Worm (Caenorhabditis elegans) whole organism, L1 larva: ENCODE measurements around the gene emb-4.

Source experiments
- C04F5.9 ChIP-seq: sonication (generic microtip); optimal IDR thresholded peaks from 2 replicates; lab custom pipeline; 2016; ENCODE audit warnings: missing genetic modification characterization, missing compliant biosample characterization
- aha-1 ChIP-seq: fragments of 150-350 bp; optimal IDR thresholded peaks from 2 replicates; lab custom pipeline; 2014; ENCODE audit warnings: missing biosample characterization, missing genetic modification characterization
- blmp-1 ChIP-seq: fragments of 150-350 bp; optimal IDR thresholded peaks from 2 replicates; lab custom pipeline; 2014; ENCODE audit warnings: missing biosample characterization, missing genetic modification characterization
- ceh-63 ChIP-seq: fragments of 200-800 bp; sonication (Bioruptor generic); optimal IDR thresholded peaks from 2 replicates; lab custom pipeline; 2018; ENCODE audit warnings: mild to moderate bottlenecking, missing genetic modification characterization, missing compliant biosample characterization
- ceh-8 ChIP-seq: fragments of 200-800 bp; sonication (Bioruptor generic); optimal IDR thresholded peaks from 2 replicates; lab custom pipeline; 2018; ENCODE audit warnings: mild to moderate bottlenecking, missing genetic modification characterization, moderate library complexity, missing compliant biosample characterization
- ceh-82 ChIP-seq, 3 experiments: fragments of 150-350 bp in 1 of 3; sonication (generic microtip) in 2 of 3; optimal IDR thresholded peaks; 2 replicates each; lab custom pipeline; 2014 to 2017; ENCODE audit warnings: missing biosample characterization in 3 of 3, missing genetic modification characterization in 3 of 3
- ceh-90 ChIP-seq: sonication (generic microtip); optimal IDR thresholded peaks from 2 replicates; lab custom pipeline; 2016; ENCODE audit warnings: missing genetic modification characterization, missing compliant biosample characterization
- ces-1 ChIP-seq: fragments of 150-350 bp; optimal IDR thresholded peaks from 2 replicates; lab custom pipeline; 2014; ENCODE audit warnings: missing biosample characterization, missing genetic modification reagents, missing genetic modification characterization
- dsc-1 ChIP-seq: sonication (generic microtip); optimal IDR thresholded peaks from 2 replicates; lab custom pipeline; 2016; ENCODE audit warnings: mild to moderate bottlenecking, missing genetic modification characterization, missing compliant biosample characterization
- efl-1 ChIP-seq, 4 experiments: fragments of 150-350 bp; optimal IDR thresholded peaks in 3 of 4; peaks in 1 of 4; 1 replicate in 1 of 4; 2 replicates in 3 of 4; lab custom pipeline; 2014; ENCODE audit warnings: missing biosample characterization in 2 of 4, missing genetic modification characterization in 2 of 4, missing genetic modification reagents in 2 of 4
- egl-27 ChIP-seq, 2 experiments: fragments of 150-350 bp in 1 of 2; sonication (generic microtip); optimal IDR thresholded peaks; 3 replicates each; lab custom pipeline; 2017 to 2018; ENCODE audit warnings: missing biosample characterization in 2 of 2, missing genetic modification characterization in 2 of 2, missing genetic modification reagents in 2 of 2
- ets-5 ChIP-seq: fragments of 200-800 bp; sonication (Bioruptor generic); IDR thresholded peaks from 2 replicates; pipeline ENCODE4 v1.3.6; 2022; ENCODE audit warnings: missing genetic modification characterization, missing compliant biosample characterization
- fkh-4 ChIP-seq: sonication (generic microtip); optimal IDR thresholded peaks from 2 replicates; lab custom pipeline; 2016; ENCODE audit warnings: missing compliant biosample characterization, missing genetic modification characterization, borderline replicate concordance
- fkh-8 ChIP-seq: sonication (generic microtip); optimal IDR thresholded peaks from 2 replicates; lab custom pipeline; 2016; ENCODE audit warnings: mild to moderate bottlenecking, missing genetic modification characterization, missing compliant biosample characterization
- fos-1 ChIP-seq: fragments of 150-350 bp; optimal IDR thresholded peaks from 2 replicates; lab custom pipeline; 2014; ENCODE audit warnings: missing biosample characterization, missing genetic modification characterization
- grh-1 ChIP-seq: fragments of 200-800 bp; sonication (Bioruptor generic); IDR thresholded peaks from 2 replicates; pipeline ENCODE4 v1.3.6; 2022; ENCODE audit warnings: missing genetic modification reagents, missing genetic modification characterization, missing compliant biosample characterization
- hlh-4 ChIP-seq: sonication (generic microtip); optimal IDR thresholded peaks from 2 replicates; lab custom pipeline; 2016; ENCODE audit warnings: mild to moderate bottlenecking, missing genetic modification characterization, missing compliant biosample characterization
- lin-13 ChIP-seq: fragments of 150-350 bp; optimal IDR thresholded peaks from 2 replicates; lab custom pipeline; 2014; ENCODE audit warnings: missing biosample characterization, missing genetic modification reagents, missing genetic modification characterization
- lin-35 ChIP-seq, 2 experiments: fragments of 150-350 bp; optimal IDR thresholded peaks; 2 replicates each; lab custom pipeline; 2014; ENCODE audit warnings: missing biosample characterization in 2 of 2, missing genetic modification characterization in 2 of 2, missing genetic modification reagents in 2 of 2
- lsy-2 ChIP-seq, 2 experiments: fragments of 150-350 bp; optimal IDR thresholded peaks; 2 replicates each; lab custom pipeline; 2014; ENCODE audit warnings: missing biosample characterization in 2 of 2, missing genetic modification characterization in 2 of 2
- mep-1 ChIP-seq: fragments of 150-350 bp; optimal IDR thresholded peaks from 2 replicates; lab custom pipeline; 2014; ENCODE audit warnings: missing biosample characterization, missing genetic modification characterization
- nhr-11 ChIP-seq: fragments of 150-350 bp; optimal IDR thresholded peaks from 2 replicates; lab custom pipeline; 2014; ENCODE audit warnings: missing biosample characterization, missing genetic modification characterization
- nhr-12 ChIP-seq: sonication (generic microtip); optimal IDR thresholded peaks from 2 replicates; lab custom pipeline; 2017; ENCODE audit warnings: missing biosample characterization, missing genetic modification characterization
- nhr-19 ChIP-seq: fragments of 200-800 bp; sonication (Bioruptor generic); conservative IDR thresholded peaks from 2 replicates; pipeline ENCODE4 v1.3.6; 2022; ENCODE audit warnings: missing genetic modification characterization, missing compliant biosample characterization
- nhr-20 ChIP-seq: sonication (generic microtip); optimal IDR thresholded peaks from 2 replicates; lab custom pipeline; 2016; ENCODE audit warnings: mild to moderate bottlenecking, missing genetic modification characterization, missing compliant biosample characterization
- nhr-76 ChIP-seq: sonication (generic microtip); optimal IDR thresholded peaks from 2 replicates; lab custom pipeline; 2017; ENCODE audit warnings: missing biosample characterization, missing genetic modification characterization
- nhr-85 ChIP-seq: sonication (generic microtip); peaks from one replicate; lab custom pipeline; 2016; ENCODE audit warnings: missing genetic modification characterization, inconsistent platforms, missing compliant biosample characterization
- nhr-90 ChIP-seq: sonication (generic microtip); optimal IDR thresholded peaks from 2 replicates; lab custom pipeline; 2016; ENCODE audit warnings: mild to moderate bottlenecking, missing genetic modification characterization, missing compliant biosample characterization; ENCODE audit not compliant: poor library complexity
- rnt-1 ChIP-seq: sonication (generic microtip); optimal IDR thresholded peaks from 2 replicates; lab custom pipeline; 2016; ENCODE audit warnings: mild to moderate bottlenecking, missing genetic modification characterization, moderate library complexity, missing compliant biosample characterization
- skn-1 ChIP-seq: fragments of 150-350 bp; optimal IDR thresholded peaks from 2 replicates; lab custom pipeline; 2014; ENCODE audit warnings: missing biosample characterization, missing genetic modification characterization
- snu-23 ChIP-seq: sonication (generic microtip); optimal IDR thresholded peaks from 2 replicates; lab custom pipeline; 2016; ENCODE audit warnings: missing genetic modification characterization, missing compliant biosample characterization
- sox-4 ChIP-seq: sonication (generic microtip); optimal IDR thresholded peaks from 2 replicates; lab custom pipeline; 2016; ENCODE audit warnings: missing genetic modification characterization, missing compliant biosample characterization
- swsn-7 ChIP-seq: sonication (generic microtip); optimal IDR thresholded peaks from 2 replicates; lab custom pipeline; 2016; ENCODE audit warnings: missing genetic modification characterization, missing compliant biosample characterization
- tbx-2 ChIP-seq: sonication (generic microtip); optimal IDR thresholded peaks from 2 replicates; lab custom pipeline; 2016; ENCODE audit warnings: missing genetic modification characterization, missing compliant biosample characterization
- unc-130 ChIP-seq: fragments of 150-350 bp; optimal IDR thresholded peaks from 2 replicates; lab custom pipeline; 2017; ENCODE audit warnings: missing biosample characterization, missing genetic modification characterization, inconsistent platforms
- unc-62 ChIP-seq: fragments of 150-350 bp; optimal IDR thresholded peaks from 2 replicates; lab custom pipeline; 2014; ENCODE audit warnings: missing biosample characterization, missing genetic modification reagents, missing genetic modification characterization
- unc-86 ChIP-seq: sonication (generic microtip); optimal IDR thresholded peaks from 2 replicates; lab custom pipeline; 2016; ENCODE audit warnings: missing genetic modification characterization, missing compliant biosample characterization
- xbp-1 ChIP-seq: sonication (generic microtip); optimal IDR thresholded peaks from 2 replicates; lab custom pipeline; 2016; ENCODE audit warnings: missing genetic modification characterization, missing compliant biosample characterization
- zag-1 ChIP-seq: fragments of 150-350 bp; optimal IDR thresholded peaks from 2 replicates; lab custom pipeline; 2014; ENCODE audit warnings: missing biosample characterization, missing genetic modification characterization

Gene emb-4

DNA sequence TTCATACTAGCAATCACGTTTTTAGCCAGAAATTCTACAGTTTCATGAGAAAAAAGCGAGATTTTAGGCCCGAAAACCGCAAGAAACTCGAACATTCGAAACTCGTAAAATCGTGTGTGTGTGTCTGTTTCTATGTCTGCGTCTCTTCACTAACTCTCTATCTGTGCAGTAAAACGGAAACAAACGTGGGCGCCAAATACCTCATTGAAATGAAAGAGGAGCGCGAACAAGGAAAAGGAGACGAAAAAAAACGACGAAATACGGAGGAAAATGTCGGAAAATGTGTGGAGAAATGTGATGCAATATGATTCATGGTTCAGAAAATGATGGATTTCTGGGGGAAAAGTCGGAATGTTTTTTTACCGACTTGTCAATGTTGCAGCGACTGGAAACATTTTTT, 26.3 kb downstream of the emb-4 start (continued):
- peak in 1 of 3 experiments; percentile 2 for TF ChIP-seq ceh-82 (tag; optimal IDR thresholded peaks at IDR 0.05; lab: Kevin White, UChicago)
- no peak for TF ChIP-seq nhr-11 (tag; lab: Kevin White, UChicago)
- no peak for TF ChIP-seq aha-1 (tag; lab: Kevin White, UChicago)
- no peak for TF ChIP-seq lin-13
- no peak for TF ChIP-seq ets-5 (GFP tag; lab: Robert Waterston, UW)
- no peak for TF ChIP-seq unc-86 (tag; lab: Kevin White, UChicago)

DNA sequence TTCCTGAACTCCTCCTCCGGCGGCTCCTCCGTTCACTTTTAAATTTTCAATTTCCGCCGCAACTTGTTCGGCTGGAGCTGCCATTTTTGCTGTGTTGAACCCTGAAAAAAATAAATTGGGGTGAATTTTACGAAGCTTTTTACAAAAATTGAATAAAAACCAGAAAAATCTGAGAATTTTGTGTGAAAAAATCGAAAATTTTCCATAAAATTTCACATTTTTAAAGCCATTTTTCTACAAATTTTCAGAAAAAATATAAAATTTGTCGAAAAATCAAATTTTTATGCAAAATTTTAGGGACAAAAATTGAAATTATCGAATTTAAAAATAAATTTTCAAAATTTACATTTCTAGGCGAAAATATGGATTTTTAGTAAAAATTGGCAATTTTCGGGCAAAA, 35.7 kb downstream of the emb-4 start, which contains the start of gene wars-1:
Gene wars-1, minus strand, starts transcription at position 101 of the 400 bp plus-strand sequence.
- no peak for TF ChIP-seq rnt-1
- TF ChIP-seq fkh-4 (tag; lab: Kevin White, UChicago), result no peak
- no peak for TF ChIP-seq nhr-76
- TF ChIP-seq fos-1 (tag; lab: Kevin White, UChicago), result no peak
- TF ChIP-seq grh-1 (GFP tag; lab: Robert Waterston, UW), result no peak
- TF ChIP-seq ces-1 (GFP tag; lab: Kevin White, UChicago), result no peak
- no peak for TF ChIP-seq ceh-63
- no peak for TF ChIP-seq ceh-90 (tag; lab: Kevin White, UChicago)
- TF ChIP-seq ceh-8, result no peak
- TF ChIP-seq hlh-4 (tag; lab: Kevin White, UChicago), result no peak
- no peak for TF ChIP-seq C04F5.9 (tag; lab: Kevin White, UChicago)
- TF ChIP-seq zag-1 (tag; lab: Kevin White, UChicago), result no peak
- no peak for TF ChIP-seq nhr-20 (tag; lab: Kevin White, UChicago)
- TF ChIP-seq sox-4 (tag; lab: Kevin White, UChicago), result no peak

DNA sequence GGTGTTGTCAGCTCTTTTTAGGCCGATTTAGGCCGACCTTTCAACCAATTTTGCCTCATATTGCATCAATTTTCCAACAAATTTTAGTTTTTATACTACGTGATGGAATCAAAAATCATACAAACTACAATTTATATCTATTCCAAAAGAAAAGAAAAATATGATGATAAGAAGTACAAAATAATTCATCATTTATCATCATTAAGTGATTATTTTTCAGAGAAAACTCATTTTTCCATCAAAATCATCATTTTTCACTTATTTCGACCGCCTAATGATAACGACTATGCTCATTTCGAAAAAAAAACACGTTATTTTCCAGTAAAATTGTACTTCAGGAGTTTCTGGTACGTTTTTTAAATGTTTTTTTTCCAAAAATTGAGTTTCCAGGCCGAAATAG, 40.0 kb downstream of the emb-4 start:
- TF ChIP-seq tbx-2 (no peak), efl-1 (optimal IDR thresholded peaks at IDR 0.05; lab: Kevin White, UChicago) (no peak), efl-1 (GFP tag; optimal IDR thresholded peaks at IDR 0.05 in 1 of 2; lab: Kevin White, UChicago) (peak in 1 of 2 experiments; percentile 29)

DNA sequence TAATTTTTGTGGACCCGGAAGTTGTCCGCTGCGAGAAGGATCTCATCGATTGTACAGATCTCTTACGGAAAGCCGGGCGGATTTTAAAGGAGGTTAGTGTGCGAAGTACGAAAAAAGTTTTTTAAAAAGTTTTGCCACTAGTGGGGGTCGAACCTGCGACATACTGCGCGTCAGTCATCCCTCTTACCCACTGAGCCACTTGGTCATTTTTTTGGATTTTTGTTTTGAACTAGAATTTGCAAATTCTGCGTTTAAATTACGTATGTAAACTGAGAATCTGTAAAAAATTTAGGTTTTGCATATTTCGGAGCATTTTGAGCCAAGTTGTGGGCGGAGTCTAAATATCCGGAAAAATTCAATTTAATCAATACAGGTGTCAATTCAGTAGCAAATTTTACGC, 46.2 kb downstream of the emb-4 start:
- TF ChIP-seq efl-1 (optimal IDR thresholded peaks at IDR 0.05; lab: Kevin White, UChicago), result no peak
- peak in 1 of 2 experiments; percentile 42 for TF ChIP-seq efl-1 (GFP tag; optimal IDR thresholded peaks at IDR 0.05 in 1 of 2; lab: Kevin White, UChicago)
- TF ChIP-seq nhr-12 (tag; lab: Kevin White, UChicago), result no peak
- no peak for TF ChIP-seq unc-62 (GFP tag; lab: Kevin White, UChicago)

DNA sequence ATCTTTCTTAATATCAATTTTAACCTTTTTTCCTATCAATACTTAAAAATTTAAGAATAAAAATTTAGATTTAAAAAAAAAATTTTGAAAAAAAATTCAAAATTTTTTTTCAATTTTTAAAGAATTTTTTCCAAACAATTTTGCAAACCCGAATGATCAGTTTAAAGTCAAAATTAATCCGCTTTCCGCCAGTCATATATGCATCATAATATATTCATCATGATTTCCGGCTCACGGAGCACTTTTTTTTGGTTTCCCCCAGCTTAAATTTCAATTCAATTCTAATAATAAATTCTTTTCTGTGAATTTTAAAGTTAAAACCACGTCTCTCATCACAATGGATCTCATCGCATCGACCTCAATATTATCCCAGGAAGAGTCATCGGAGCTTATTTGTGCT, 48.3 kb downstream of the emb-4 start, which contains the start of gene nhr-230:
Gene nhr-230, plus strand, starts transcription at position 301 of the 400 bp plus-strand sequence.
- TF ChIP-seq C04F5.9 (tag; lab: Kevin White, UChicago), result no peak
- no peak for TF ChIP-seq aha-1 (tag; lab: Kevin White, UChicago)
- TF ChIP-seq dsc-1 (tag; lab: Kevin White, UChicago), result peak; percentile 4
- TF ChIP-seq grh-1 (GFP tag; lab: Robert Waterston, UW), result no peak
- peak; percentile 1 for TF ChIP-seq fkh-8 (tag; lab: Kevin White, UChicago)

DNA sequence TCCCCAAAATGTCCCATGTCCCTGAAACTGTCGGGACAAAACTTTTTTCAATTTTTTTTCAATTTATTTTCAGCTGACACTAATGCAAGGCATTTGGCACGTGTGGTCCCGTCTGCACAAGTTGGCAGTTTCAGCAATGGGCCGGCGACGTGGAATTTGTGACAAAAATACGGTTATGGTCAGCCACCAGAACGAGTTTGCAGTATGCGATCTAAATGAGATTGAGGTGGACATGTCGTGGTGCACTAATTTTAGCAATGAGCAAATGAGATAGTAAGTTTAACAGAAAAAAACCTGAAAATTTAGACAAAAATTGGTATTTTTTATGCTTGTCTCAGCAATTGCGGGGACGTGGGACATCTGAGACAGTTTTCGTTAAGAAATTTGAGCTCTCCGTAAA, 52.3 kb downstream of the emb-4 start:
- TF ChIP-seq nhr-19, result no peak
- TF ChIP-seq efl-1 (optimal IDR thresholded peaks at IDR 0.05; lab: Kevin White, UChicago), result no peak
- TF ChIP-seq efl-1 (GFP tag; optimal IDR thresholded peaks at IDR 0.05 in 1 of 2; lab: Kevin White, UChicago), result peak in 1 of 2 experiments; percentile 63
- TF ChIP-seq xbp-1 (tag; lab: Kevin White, UChicago), result no peak

DNA sequence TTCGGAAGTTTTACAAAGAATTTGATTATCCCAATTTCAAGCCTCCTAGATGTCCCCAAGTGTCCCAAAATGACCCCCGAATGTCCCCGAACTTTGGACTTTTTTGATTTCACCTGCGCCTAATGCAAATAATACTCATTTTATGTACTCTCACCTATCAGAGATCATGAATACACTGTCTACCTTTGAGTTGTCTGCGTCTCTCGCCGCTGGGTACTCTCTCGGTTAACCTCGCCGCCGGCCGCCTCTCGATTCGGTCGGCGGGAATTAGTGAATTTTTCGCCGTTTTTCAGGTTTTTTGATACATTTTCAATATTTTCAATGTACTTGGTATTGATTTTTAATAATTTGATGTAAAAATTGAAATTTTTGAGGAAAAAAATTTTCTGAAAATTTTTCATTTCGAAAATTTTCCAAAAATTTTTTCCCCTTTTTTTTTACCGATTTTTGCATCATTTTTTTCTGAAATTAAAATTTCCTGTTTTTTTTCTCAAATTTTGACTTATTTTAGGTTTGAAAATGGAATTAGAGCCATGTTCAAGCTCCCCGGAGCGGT, 55.9 kb downstream of the emb-4 start, which contains the start of gene nhr-65:
Gene nhr-65, plus strand, starts transcription at position 506 of the 556 bp plus-strand sequence.
- TF ChIP-seq skn-1 (tag; lab: Kevin White, UChicago) (peak; percentile 15), snu-23 (GFP tag; lab: Kevin White, UChicago) (peak; percentile 48), nhr-90 (tag; lab: Kevin White, UChicago) (peak; percentile 39), fkh-4 (tag; lab: Kevin White, UChicago) (no peak), swsn-7 (tag; lab: Kevin White, UChicago) (peak; percentile 22), unc-130 (tag; lab: Kevin White, UChicago) (no peak), efl-1 (optimal IDR thresholded peaks at IDR 0.05; lab: Kevin White, UChicago) (peak; percentile 21 to 23), efl-1 (GFP tag; optimal IDR thresholded peaks at IDR 0.05 in 1 of 2; lab: Kevin White, UChicago) (peak in 1 of 2 experiments; percentile 41), nhr-20 (tag; lab: Kevin White, UChicago) (peak; percentile 48), mep-1 (peak; percentile 29), blmp-1 (peak; percentile 74), lsy-2 (tag; optimal IDR thresholded peaks at IDR 0.05; lab: Kevin White, UChicago) (peak in 1 of 2 experiments; percentile 5), nhr-19 (peak; percentile 41), nhr-85 (peak; percentile 67), grh-1 (GFP tag; lab: Robert Waterston, UW) (no peak), egl-27 (tag; optimal IDR thresholded peaks at IDR 0.05; lab: Kevin White, UChicago) (no peak), lin-35 (GFP tag; optimal IDR thresholded peaks at IDR 0.05; lab: Kevin White, UChicago) (peak in 1 of 2 experiments; percentile 53), aha-1 (tag; lab: Kevin White, UChicago) (no peak)
